Worm (Caenorhabditis elegans) whole organism, late embryonic: ENCODE measurements around the gene K08F9.3.
"Not testable (repeated sequence)": the region's sequence is repeated elsewhere in the genome, so short reads cannot be mapped to it uniquely, and the experiment has no call there.

Source experiments
- Y22D7AL.16 ChIP-seq: sonication (generic microtip); optimal IDR thresholded peaks from 2 replicates; lab custom pipeline; 2016; ENCODE audit warnings: missing genetic modification characterization, missing compliant biosample characterization
- ahr-1 ChIP-seq: sonication (generic microtip); optimal IDR thresholded peaks from 2 replicates; lab custom pipeline; 2016; ENCODE audit warnings: missing genetic modification characterization, missing compliant biosample characterization
- ceh-18 ChIP-seq: sonication (generic microtip); optimal IDR thresholded peaks from 2 replicates; lab custom pipeline; 2016; ENCODE audit warnings: missing genetic modification characterization, missing compliant biosample characterization
- ceh-19 ChIP-seq: fragments of 200-800 bp; sonication (Bioruptor generic); optimal IDR thresholded peaks from 2 replicates; lab custom pipeline; 2018; ENCODE audit warnings: mild to moderate bottlenecking, missing genetic modification characterization, missing compliant biosample characterization
- ceh-2 ChIP-seq: sonication (generic microtip); optimal IDR thresholded peaks from 2 replicates; lab custom pipeline; 2016; ENCODE audit warnings: missing genotype, missing genetic modification characterization, missing compliant biosample characterization
- ceh-22 ChIP-seq: sonication (generic microtip); optimal IDR thresholded peaks from 2 replicates; lab custom pipeline; 2017; ENCODE audit warnings: missing biosample characterization, missing genetic modification characterization
- ceh-24 ChIP-seq: sonication (generic microtip); optimal IDR thresholded peaks from 2 replicates; lab custom pipeline; 2016; ENCODE audit warnings: mild to moderate bottlenecking, missing genetic modification characterization, missing compliant biosample characterization
- ceh-30 ChIP-seq: fragments of 150-350 bp; optimal IDR thresholded peaks from 2 replicates; lab custom pipeline; 2014; ENCODE audit warnings: missing biosample characterization, missing genetic modification characterization
- ceh-31 ChIP-seq: sonication (generic microtip); optimal IDR thresholded peaks from 2 replicates; lab custom pipeline; 2016; ENCODE audit warnings: missing genetic modification characterization, missing compliant biosample characterization
- ceh-45 ChIP-seq: fragments of 200-800 bp; sonication (Bioruptor generic); IDR thresholded peaks from 2 replicates; pipeline ENCODE4 v1.3.6; 2022; ENCODE audit warnings: missing genetic modification reagents, missing genetic modification characterization, missing compliant biosample characterization
- ceh-48 ChIP-seq: sonication (generic microtip); optimal IDR thresholded peaks from 2 replicates; lab custom pipeline; 2016; ENCODE audit warnings: missing genetic modification characterization, inconsistent platforms, missing compliant biosample characterization
- dve-1 ChIP-seq: sonication (generic microtip); optimal IDR thresholded peaks from 2 replicates; lab custom pipeline; 2017; ENCODE audit warnings: antibody characterized with exemption, mild to moderate bottlenecking, missing genetic modification characterization, missing compliant biosample characterization
- elt-2 ChIP-seq: sonication (generic microtip); optimal IDR thresholded peaks from 2 replicates; lab custom pipeline; 2016; ENCODE audit warnings: missing genetic modification reagents, missing genetic modification characterization, missing compliant biosample characterization
- elt-4 ChIP-seq: sonication (generic microtip); optimal IDR thresholded peaks from 2 replicates; lab custom pipeline; 2016; ENCODE audit warnings: missing genetic modification characterization, missing compliant biosample characterization
- ets-4 ChIP-seq: sonication (generic microtip); optimal IDR thresholded peaks from 2 replicates; lab custom pipeline; 2016; ENCODE audit warnings: missing genetic modification characterization, missing compliant biosample characterization
- fax-1 ChIP-seq: sonication (generic microtip); optimal IDR thresholded peaks from 2 replicates; lab custom pipeline; 2016; ENCODE audit warnings: missing genotype, missing genetic modification characterization, missing compliant biosample characterization
- fkh-6 ChIP-seq: sonication (generic microtip); optimal IDR thresholded peaks from 2 replicates; lab custom pipeline; 2016; ENCODE audit warnings: missing genetic modification characterization, missing compliant biosample characterization
- gmeb-2 ChIP-seq: sonication (generic microtip); optimal IDR thresholded peaks from 2 replicates; lab custom pipeline; 2016; ENCODE audit warnings: missing genetic modification characterization, inconsistent platforms, missing compliant biosample characterization
- hlh-15 ChIP-seq: sonication (generic microtip); optimal IDR thresholded peaks from 2 replicates; lab custom pipeline; 2016; ENCODE audit warnings: missing genetic modification characterization, missing compliant biosample characterization
- hlh-6 ChIP-seq: sonication (generic microtip); optimal IDR thresholded peaks from 2 replicates; lab custom pipeline; 2016; ENCODE audit warnings: missing genotype, missing genetic modification characterization, missing compliant biosample characterization
- mec-3 ChIP-seq: sonication (generic microtip); optimal IDR thresholded peaks from 2 replicates; lab custom pipeline; 2016; ENCODE audit warnings: borderline replicate concordance, missing genetic modification characterization, missing compliant biosample characterization
- nhr-232 ChIP-seq: sonication (generic microtip); optimal IDR thresholded peaks from 2 replicates; lab custom pipeline; 2016; ENCODE audit warnings: missing genetic modification characterization, missing compliant biosample characterization
- pag-3 ChIP-seq: sonication (generic microtip); optimal IDR thresholded peaks from 2 replicates; lab custom pipeline; 2016; ENCODE audit warnings: missing compliant biosample characterization, missing genetic modification characterization, borderline replicate concordance
- pat-9 ChIP-seq: fragments of 200-800 bp; sonication (Bioruptor generic); optimal IDR thresholded peaks from 2 replicates; lab custom pipeline; 2018; ENCODE audit warnings: mild to moderate bottlenecking, missing genetic modification characterization, moderate library complexity, missing compliant biosample characterization
- pha-2 ChIP-seq: sonication (generic microtip); optimal IDR thresholded peaks from 2 replicates; lab custom pipeline; 2017; ENCODE audit warnings: mild to moderate bottlenecking, missing genetic modification characterization, missing compliant biosample characterization
- pqm-1 ChIP-seq: sonication (generic microtip); optimal IDR thresholded peaks from 2 replicates; lab custom pipeline; 2016; ENCODE audit warnings: missing genetic modification characterization, missing compliant biosample characterization
- rnt-1 ChIP-seq: sonication (generic microtip); optimal IDR thresholded peaks from 2 replicates; lab custom pipeline; 2016; ENCODE audit warnings: missing genetic modification characterization, missing compliant biosample characterization
- sdc-2 ChIP-seq: sonication (generic microtip); optimal IDR thresholded peaks from 2 replicates; lab custom pipeline; 2016; ENCODE audit warnings: missing genotype, missing genetic modification characterization, missing compliant biosample characterization
- sox-2 ChIP-seq: fragments of 200-800 bp; sonication (Bioruptor generic); IDR thresholded peaks from 2 replicates; pipeline ENCODE4 v1.3.6; 2022; ENCODE audit warnings: missing genetic modification reagents, missing genetic modification characterization, missing compliant biosample characterization
- syd-9 ChIP-seq: sonication (generic microtip); optimal IDR thresholded peaks from 2 replicates; lab custom pipeline; 2016; ENCODE audit warnings: mild to moderate bottlenecking, missing genetic modification characterization, moderate library complexity, missing compliant biosample characterization
- tbx-2 ChIP-seq: sonication (generic microtip); optimal IDR thresholded peaks from 2 replicates; lab custom pipeline; 2016; ENCODE audit warnings: missing genetic modification characterization, missing compliant biosample characterization
- ttx-3 ChIP-seq: sonication (generic microtip); optimal IDR thresholded peaks from 2 replicates; lab custom pipeline; 2016; ENCODE audit warnings: missing genetic modification reagents, missing genetic modification characterization, missing compliant biosample characterization
- unc-42 ChIP-seq: sonication (generic microtip); optimal IDR thresholded peaks from 2 replicates; lab custom pipeline; 2016; ENCODE audit warnings: missing genotype, missing genetic modification characterization, missing compliant biosample characterization
- unc-55 ChIP-seq: sonication (generic microtip); optimal IDR thresholded peaks from 2 replicates; lab custom pipeline; 2017; ENCODE audit warnings: missing biosample characterization, missing genetic modification reagents, missing genetic modification characterization
- zip-5 ChIP-seq: sonication (generic microtip); optimal IDR thresholded peaks from 2 replicates; lab custom pipeline; 2016; ENCODE audit warnings: missing genetic modification characterization, missing compliant biosample characterization
- ztf-16 ChIP-seq: sonication (generic microtip); optimal IDR thresholded peaks from 2 replicates; lab custom pipeline; 2017; ENCODE audit warnings: missing genetic modification characterization, missing compliant biosample characterization

The K08F9.3 gene

DNA sequence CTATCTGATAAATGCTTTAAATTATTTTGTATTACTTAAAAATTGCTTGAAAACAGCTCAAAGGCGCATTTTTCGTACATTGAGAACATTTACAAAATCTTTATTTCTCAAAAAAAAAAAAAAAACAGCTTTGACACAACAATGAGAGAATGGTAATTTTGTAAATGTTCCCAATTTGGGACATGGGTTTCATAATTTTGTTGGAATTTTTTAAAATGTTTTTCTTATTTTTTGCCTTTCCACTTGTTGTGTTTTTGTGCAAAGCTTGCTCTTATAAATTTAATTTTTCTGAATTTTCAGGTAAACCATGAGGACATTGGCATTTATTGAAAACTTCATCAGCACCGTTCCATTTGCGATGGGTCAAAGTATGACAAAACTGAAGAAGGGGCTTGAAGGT is 28.7 kb upstream of the K08F9.3 start, which contains the start of gene T01G5.7:
Gene T01G5.7, plus strand, starts transcription at position 301 of the 400 bp plus-strand sequence.
- TF ChIP-seq hlh-15 (tag; lab: Kevin White, UChicago) (no peak), ets-4 (no peak), ceh-2 (tag; lab: Kevin White, UChicago) (no peak), ceh-48 (tag; lab: Kevin White, UChicago) (no peak), rnt-1 (tag; lab: Kevin White, UChicago) (no peak), nhr-232 (tag; lab: Kevin White, UChicago) (no peak), pag-3 (tag; lab: Kevin White, UChicago) (no peak), sdc-2 (tag; lab: Kevin White, UChicago) (no peak), hlh-6 (tag; lab: Kevin White, UChicago) (no peak), ahr-1 (tag; lab: Kevin White, UChicago) (no peak), Y22D7AL.16 (no peak), pqm-1 (tag; lab: Kevin White, UChicago) (no peak), dve-1 (tag; lab: Kevin White, UChicago) (no peak), ztf-16 (tag; lab: Kevin White, UChicago) (no peak), unc-55 (GFP tag; lab: Kevin White, UChicago) (no peak), elt-4 (tag; lab: Kevin White, UChicago) (no peak), sox-2 (GFP tag; lab: Robert Waterston, UW) (no peak), unc-42 (tag; lab: Kevin White, UChicago) (no peak), fkh-6 (tag; lab: Kevin White, UChicago) (no peak), ceh-18 (tag; lab: Kevin White, UChicago) (no peak)

- no peak for TF ChIP-seq ttx-3 (tag; lab: Kevin White, UChicago)
- no peak for TF ChIP-seq mec-3
- TF ChIP-seq ceh-24: no peak
- no peak for TF ChIP-seq Y22D7AL.16
- no peak for TF ChIP-seq gmeb-2 (tag; lab: Kevin White, UChicago)
- TF ChIP-seq sox-2 (GFP tag; lab: Robert Waterston, UW): no peak
- no peak for TF ChIP-seq ceh-18 (tag; lab: Kevin White, UChicago)
- no peak for TF ChIP-seq pha-2 (tag; lab: Kevin White, UChicago)
- no peak for TF ChIP-seq ceh-2 (tag; lab: Kevin White, UChicago)
- TF ChIP-seq hlh-6 (tag; lab: Kevin White, UChicago): no peak
- TF ChIP-seq elt-2: no peak
- TF ChIP-seq ceh-30 (tag; lab: Kevin White, UChicago): no peak
- TF ChIP-seq syd-9 (tag; lab: Kevin White, UChicago): no peak
- TF ChIP-seq dve-1 (tag; lab: Kevin White, UChicago): no peak
- no peak for TF ChIP-seq ceh-22
- TF ChIP-seq ceh-19: no peak
- no peak for TF ChIP-seq pag-3 (tag; lab: Kevin White, UChicago)
These were observed 26.4 kb upstream of the K08F9.3 start, which contains the start of gene T01G5.6 for ce11 chrV:15113992-15114391. Gene T01G5.6 (minus strand): TSS chrV:15114092.

- not testable (repeated sequence) for TF ChIP-seq gmeb-2, fax-1, ceh-18 (tag; lab: Kevin White, UChicago)
- TF ChIP-seq, all 69 proteins: peak for 0; not testable (repeated sequence) for 69
These were observed 24.4 kb upstream of the K08F9.3 start, which contains the start of gene T01G5.8 for ce11 chrV:15115968-15116367. Gene T01G5.8 (plus strand): TSS chrV:15116268.

DNA sequence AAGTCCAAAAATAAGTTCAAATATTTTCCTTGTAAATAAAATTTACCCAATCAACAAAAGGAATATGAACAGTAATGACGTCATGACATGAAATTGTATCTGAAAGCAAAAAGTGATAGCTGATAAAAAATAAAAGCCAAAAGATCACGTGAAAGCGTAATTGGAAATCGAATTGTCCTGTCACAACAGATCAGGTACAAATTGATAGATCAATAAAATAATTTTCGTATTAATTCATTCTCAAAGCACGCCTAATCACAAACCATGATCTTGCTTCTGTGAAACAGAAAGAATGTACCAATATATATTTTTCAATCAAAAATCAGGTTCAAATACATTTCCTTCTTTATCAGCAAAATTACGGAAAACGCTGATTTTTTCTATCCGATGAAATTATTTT is 20.8 kb upstream of the K08F9.3 start, which contains the start of gene flor-1:
Gene flor-1, minus strand, starts transcription at position 101 of the 400 bp plus-strand sequence.
- TF ChIP-seq hlh-15 (tag; lab: Kevin White, UChicago) (no peak), ceh-24 (no peak), ceh-18 (tag; lab: Kevin White, UChicago) (no peak), tbx-2 (tag; lab: Kevin White, UChicago) (no peak), pat-9 (tag; lab: Kevin White, UChicago) (no peak), ceh-45 (GFP tag; lab: Robert Waterston, UW) (no peak), pha-2 (tag; lab: Kevin White, UChicago) (no peak), rnt-1 (tag; lab: Kevin White, UChicago) (no peak), sdc-2 (tag; lab: Kevin White, UChicago) (no peak), ceh-31 (no peak), zip-5 (tag; lab: Kevin White, UChicago) (no peak)
